Worm (Caenorhabditis elegans) whole organism, young adult: ENCODE data around the gene nra-1.

ENCODE experiments used
- B0019.2 ChIP-seq: fragments of 200-800 bp; sonication (Bioruptor generic); conservative IDR thresholded peaks from 2 replicates; pipeline ENCODE4 v1.3.6; 2022; ENCODE audit warnings: missing genetic modification reagents, missing genetic modification characterization, missing compliant biosample characterization
- B0336.3 ChIP-seq: fragments of 200-800 bp; sonication (Bioruptor generic); IDR thresholded peaks from 2 replicates; pipeline ENCODE4 v1.3.6; 2022; ENCODE audit warnings: missing genetic modification characterization, missing compliant biosample characterization
- C06A6.2 ChIP-seq: fragments of 200-800 bp; sonication (Bioruptor generic); conservative IDR thresholded peaks from 2 replicates; pipeline ENCODE4 v1.3.6; 2022; ENCODE audit warnings: missing genetic modification characterization, missing compliant biosample characterization
- D2030.7 ChIP-seq: fragments of 200-800 bp; sonication (Bioruptor generic); IDR thresholded peaks from 2 replicates; pipeline ENCODE4 v1.3.6; 2022; ENCODE audit warnings: missing genetic modification reagents, missing genetic modification characterization, missing compliant biosample characterization
- F39B2.1 ChIP-seq: fragments of 200-800 bp; sonication (Bioruptor generic); IDR thresholded peaks from 2 replicates; pipeline ENCODE4 v1.3.6; 2022; ENCODE audit warnings: missing genetic modification reagents, missing genetic modification characterization, missing compliant biosample characterization
- F57A8.1 ChIP-seq: fragments of 200-800 bp; sonication (Bioruptor generic); optimal IDR thresholded peaks from 2 replicates; lab custom pipeline; 2018; ENCODE audit warnings: mild to moderate bottlenecking, missing genetic modification characterization, moderate library complexity, missing compliant biosample characterization
- F57C9.4 ChIP-seq: sonication (generic microtip); optimal IDR thresholded peaks from 2 replicates; lab custom pipeline; 2017; ENCODE audit warnings: mild to moderate bottlenecking, missing genetic modification characterization, missing compliant biosample characterization
- T07F8.4 ChIP-seq: sonication (generic microtip); optimal IDR thresholded peaks from 2 replicates; lab custom pipeline; 2016; ENCODE audit warnings: mild to moderate bottlenecking, missing genetic modification characterization, moderate library complexity, missing compliant biosample characterization
- Y53G8AR.9 ChIP-seq: fragments of 200-800 bp; sonication (Bioruptor generic); conservative IDR thresholded peaks from 2 replicates; pipeline ENCODE4 v1.3.6; 2022; ENCODE audit warnings: missing genetic modification reagents, missing genetic modification characterization, missing compliant biosample characterization
- Y95B8A.8 ChIP-seq: fragments of 200-800 bp; sonication (Bioruptor generic); IDR thresholded peaks from 2 replicates; pipeline ENCODE4 v1.3.6; 2022; ENCODE audit warnings: missing genetic modification reagents, missing genetic modification characterization, missing compliant biosample characterization
- akir-1 ChIP-seq: fragments of 200-800 bp; sonication (Bioruptor generic); optimal IDR thresholded peaks from 2 replicates; lab custom pipeline; 2018; ENCODE audit warnings: mild to moderate bottlenecking, missing genetic modification characterization, moderate library complexity, missing compliant biosample characterization
- ama-1 ChIP-seq, 3 experiments: fragments of 150-350 bp in 1 of 3; sonication (generic microtip) in 2 of 3; optimal IDR thresholded peaks; 2 replicates each; lab custom pipeline; 2014 to 2018; ENCODE audit warnings: missing biosample characterization in 2 of 3, missing genetic modification characterization in 2 of 3, missing genetic modification reagents in 2 of 3
- aptf-2 ChIP-seq: fragments of 200-800 bp; sonication (Bioruptor generic); conservative IDR thresholded peaks from 2 replicates; pipeline ENCODE4 v1.3.6; 2022; ENCODE audit warnings: missing genetic modification reagents, missing genetic modification characterization, missing compliant biosample characterization
- aptf-3 ChIP-seq: fragments of 200-800 bp; sonication (Bioruptor generic); IDR thresholded peaks from 2 replicates; pipeline ENCODE4 v1.3.6; 2022; ENCODE audit warnings: missing genetic modification characterization, missing compliant biosample characterization
- athp-1 ChIP-seq: sonication (generic microtip); optimal IDR thresholded peaks from 2 replicates; lab custom pipeline; 2017; ENCODE audit warnings: mild to moderate bottlenecking, missing genetic modification characterization, missing compliant biosample characterization
- attf-3 ChIP-seq: fragments of 200-800 bp; sonication (Bioruptor generic); conservative IDR thresholded peaks from 2 replicates; pipeline ENCODE4 v1.3.6; 2022; ENCODE audit warnings: missing genetic modification reagents, missing genetic modification characterization, missing compliant biosample characterization
- attf-6 ChIP-seq: fragments of 200-800 bp; sonication (Bioruptor generic); IDR thresholded peaks from 2 replicates; pipeline ENCODE4 v1.3.6; 2022; ENCODE audit warnings: missing genetic modification reagents, missing genetic modification characterization, missing compliant biosample characterization
- bed-1 ChIP-seq: fragments of 200-800 bp; sonication (Bioruptor generic); IDR thresholded peaks from 2 replicates; pipeline ENCODE4 v1.3.6; 2022; ENCODE audit warnings: missing genetic modification reagents, missing genetic modification characterization, missing compliant biosample characterization
- cebp-2 ChIP-seq: fragments of 200-800 bp; sonication (Bioruptor generic); IDR thresholded peaks from 2 replicates; pipeline ENCODE4 v1.3.6; 2022; ENCODE audit warnings: missing genetic modification characterization, missing compliant biosample characterization
- die-1 ChIP-seq: sonication (generic microtip); optimal IDR thresholded peaks from 2 replicates; lab custom pipeline; 2016; ENCODE audit warnings: missing genotype, mild to moderate bottlenecking, missing genetic modification characterization, missing compliant biosample characterization
- dox-1 ChIP-seq: fragments of 200-800 bp; sonication (Bioruptor generic); IDR thresholded peaks from 2 replicates; pipeline ENCODE4 v1.3.6; 2022; ENCODE audit warnings: missing genetic modification reagents, missing genetic modification characterization, missing compliant biosample characterization
- dpl-1 ChIP-seq: fragments of 150-350 bp; optimal IDR thresholded peaks from 2 replicates; lab custom pipeline; 2014; ENCODE audit warnings: missing biosample characterization, missing genetic modification reagents, missing genetic modification characterization
- egl-44 ChIP-seq: fragments of 200-800 bp; sonication (Bioruptor generic); IDR thresholded peaks from 2 replicates; pipeline ENCODE4 v1.3.6; 2022; ENCODE audit warnings: missing genetic modification reagents, missing genetic modification characterization, missing compliant biosample characterization
- ekl-4 ChIP-seq: fragments of 200-800 bp; sonication (Bioruptor generic); IDR thresholded peaks from 2 replicates; pipeline ENCODE4 v1.3.6; 2022; ENCODE audit warnings: missing genetic modification reagents, missing genetic modification characterization, missing compliant biosample characterization
- fkh-3 ChIP-seq: sonication (generic microtip); optimal IDR thresholded peaks from 2 replicates; lab custom pipeline; 2016; ENCODE audit warnings: mild to moderate bottlenecking, missing genetic modification characterization, missing compliant biosample characterization
- gei-17 ChIP-seq: fragments of 200-800 bp; sonication (Bioruptor generic); optimal IDR thresholded peaks from 2 replicates; lab custom pipeline; 2018; ENCODE audit warnings: mild to moderate bottlenecking, missing genetic modification characterization, missing compliant biosample characterization
- hlh-26 ChIP-seq: fragments of 200-800 bp; sonication (Bioruptor generic); conservative IDR thresholded peaks from 2 replicates; pipeline ENCODE4 v1.3.6; 2022; ENCODE audit warnings: missing genetic modification reagents, missing genetic modification characterization, missing compliant biosample characterization
- hrde-1 ChIP-seq: sonication (generic microtip); optimal IDR thresholded peaks from 2 replicates; lab custom pipeline; 2016; ENCODE audit warnings: missing genetic modification characterization, mild to moderate bottlenecking, missing compliant biosample characterization, moderate library complexity, missing genotype, missing genetic modification reagents, borderline replicate concordance
- lsl-1 ChIP-seq: fragments of 200-800 bp; sonication (Bioruptor generic); optimal IDR thresholded peaks from 2 replicates; lab custom pipeline; 2018; ENCODE audit warnings: mild to moderate bottlenecking, missing genetic modification characterization, moderate library complexity, missing compliant biosample characterization
- madf-10 ChIP-seq: sonication (generic microtip); optimal IDR thresholded peaks from 2 replicates; lab custom pipeline; 2016; ENCODE audit warnings: mild to moderate bottlenecking, missing genetic modification characterization, missing compliant biosample characterization
- madf-3 ChIP-seq: fragments of 200-800 bp; sonication (Bioruptor generic); IDR thresholded peaks from 2 replicates; pipeline ENCODE4 v1.3.6; 2022; ENCODE audit warnings: missing genetic modification reagents, missing genetic modification characterization, missing compliant biosample characterization
- madf-6 ChIP-seq: fragments of 200-800 bp; sonication (Bioruptor generic); IDR thresholded peaks from 2 replicates; pipeline ENCODE4 v1.3.6; 2022; ENCODE audit warnings: missing genetic modification reagents, missing genetic modification characterization, missing compliant biosample characterization
- mcd-1 ChIP-seq: fragments of 200-800 bp; sonication (Bioruptor generic); IDR thresholded peaks from 2 replicates; pipeline ENCODE4 v1.3.6; 2022; ENCODE audit warnings: missing genetic modification reagents, missing genetic modification characterization, missing compliant biosample characterization
- nfya-1 ChIP-seq: sonication (generic microtip); optimal IDR thresholded peaks from 2 replicates; lab custom pipeline; 2017; ENCODE audit warnings: antibody characterized with exemption, missing compliant biosample characterization, missing genetic modification characterization, borderline replicate concordance; ENCODE audit not compliant: insufficient read depth
- nfya-2 ChIP-seq: fragments of 200-800 bp; sonication (Bioruptor generic); IDR thresholded peaks from 2 replicates; pipeline ENCODE4 v1.3.6; 2022; ENCODE audit warnings: missing genetic modification reagents, missing genetic modification characterization, missing compliant biosample characterization
- nfyb-1 ChIP-seq: fragments of 200-800 bp; sonication (Bioruptor generic); IDR thresholded peaks from 2 replicates; pipeline ENCODE4 v1.3.6; 2022; ENCODE audit warnings: missing genetic modification reagents, missing genetic modification characterization, missing compliant biosample characterization
- nhr-27 ChIP-seq: fragments of 200-800 bp; sonication (Bioruptor generic); optimal IDR thresholded peaks from 2 replicates; lab custom pipeline; 2018; ENCODE audit warnings: mild to moderate bottlenecking, missing genetic modification characterization, moderate library complexity, missing compliant biosample characterization
- rcor-1 ChIP-seq: fragments of 200-800 bp; sonication (Bioruptor generic); IDR thresholded peaks from 2 replicates; pipeline ENCODE4 v1.3.6; 2022; ENCODE audit warnings: missing genetic modification reagents, missing genetic modification characterization, missing compliant biosample characterization
- repo-1 ChIP-seq: sonication (generic microtip); optimal IDR thresholded peaks from 2 replicates; lab custom pipeline; 2017; ENCODE audit warnings: mild to moderate bottlenecking, missing genetic modification characterization, missing compliant biosample characterization
- sdz-38 ChIP-seq: sonication (generic microtip); optimal IDR thresholded peaks from 2 replicates; lab custom pipeline; 2016; ENCODE audit warnings: missing genotype, missing genetic modification characterization, missing compliant biosample characterization
- sea-2 ChIP-seq: fragments of 200-800 bp; sonication (Bioruptor generic); IDR thresholded peaks from 2 replicates; pipeline ENCODE4 v1.3.6; 2022; ENCODE audit warnings: missing genetic modification characterization, missing compliant biosample characterization
- snpc-4 ChIP-seq, 5 experiments: fragments of 150-350 bp in 1 of 5; sonication (generic microtip) in 4 of 5; optimal IDR thresholded peaks; 2 replicates each; lab custom pipeline; 2014 to 2018; ENCODE audit warnings: missing genetic modification characterization in 5 of 5, missing biosample characterization in 3 of 5, antibody characterized with exemption in 2 of 5, mild to moderate bottlenecking in 2 of 5, missing compliant biosample characterization in 2 of 5, missing genotype in 2 of 5, moderate library complexity in 2 of 5, missing genetic modification reagents in 1 of 5
- tlf-1 ChIP-seq: fragments of 200-800 bp; sonication (Bioruptor generic); optimal IDR thresholded peaks from 2 replicates; lab custom pipeline; 2018; ENCODE audit warnings: mild to moderate bottlenecking, missing genetic modification characterization, missing compliant biosample characterization
- unc-62 ChIP-seq: fragments of 150-350 bp; optimal IDR thresholded peaks from 2 replicates; lab custom pipeline; 2014; ENCODE audit warnings: missing biosample characterization, missing genetic modification reagents, missing genetic modification characterization
- zim-3 ChIP-seq: sonication (generic microtip); optimal IDR thresholded peaks from 2 replicates; lab custom pipeline; 2017; ENCODE audit warnings: mild to moderate bottlenecking, missing genetic modification characterization, moderate library complexity, missing compliant biosample characterization
- ztf-28 ChIP-seq: fragments of 200-800 bp; sonication (Bioruptor generic); IDR thresholded peaks from 2 replicates; pipeline ENCODE4 v1.3.6; 2022; ENCODE audit warnings: missing genetic modification reagents, missing genetic modification characterization, missing compliant biosample characterization

nra-1 gene

DNA sequence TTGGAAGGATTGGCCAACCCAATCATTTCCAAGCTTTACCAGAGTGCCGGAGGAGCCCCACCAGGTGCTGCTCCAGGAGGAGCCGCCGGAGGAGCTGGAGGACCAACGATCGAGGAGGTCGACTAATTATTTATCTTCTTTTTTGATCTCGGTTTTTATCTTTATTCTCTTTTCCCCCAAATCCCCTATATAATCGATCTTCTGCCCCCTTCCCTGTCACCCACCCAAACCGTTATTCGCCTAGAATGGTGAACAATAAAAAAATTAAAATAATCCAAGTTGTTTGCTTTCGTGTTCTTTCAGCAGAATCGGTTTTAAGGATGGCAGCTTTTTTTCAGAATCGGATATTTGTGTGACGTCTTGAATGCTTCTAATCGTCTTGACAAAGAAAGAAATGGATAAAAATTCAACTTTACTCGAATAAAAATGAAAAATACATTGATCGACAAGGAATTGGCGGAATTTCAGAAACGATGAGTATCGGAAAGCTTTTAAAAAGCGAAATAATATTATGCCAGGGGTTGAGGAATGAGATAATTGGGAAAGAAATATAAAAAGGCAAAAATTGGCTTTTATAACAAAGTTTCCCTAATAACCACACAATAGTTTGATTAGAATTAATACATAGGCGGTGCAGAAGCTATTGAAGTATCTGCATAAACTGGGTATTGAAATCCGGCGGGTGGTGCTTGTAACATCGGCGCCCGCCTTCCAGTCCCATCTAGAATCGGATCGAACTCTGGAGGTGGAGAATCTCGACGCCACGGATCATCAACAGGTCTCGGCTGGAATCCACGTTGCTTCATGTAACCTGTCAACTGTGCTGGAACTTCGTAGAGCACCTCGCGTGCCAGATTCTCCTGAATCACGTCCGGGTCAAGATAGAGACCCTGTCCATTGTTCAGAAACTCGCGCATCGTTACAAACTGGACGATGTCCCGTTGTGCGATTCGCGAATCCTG is 2.7 kb downstream of the nra-1 start (continued):
- TF ChIP-seq egl-44: peak; percentile 56; the same call in 1 of the 2 replicates
- TF ChIP-seq lsl-1 (GFP tag; lab: Kevin White, UChicago): peak; percentile 65
- no peak for TF ChIP-seq aptf-2 (GFP tag; lab: Robert Waterston, UW)
- TF ChIP-seq sea-2 (GFP tag; lab: Robert Waterston, UW): no peak
- peak; percentile 87 for TF ChIP-seq F39B2.1
- TF ChIP-seq gei-17: peak; percentile 81
- peak; percentile 96 for TF ChIP-seq athp-1 (tag; lab: Kevin White, UChicago)
- TF ChIP-seq B0019.2: peak; percentile 27; the same call in 1 of the 2 replicates
- peak; percentile 73 for TF ChIP-seq nhr-27 (tag; lab: Kevin White, UChicago)
- no peak for TF ChIP-seq cebp-2
- TF ChIP-seq nfya-1 (tag; lab: Kevin White, UChicago): no peak
- TF ChIP-seq nfya-2 (GFP tag; lab: Robert Waterston, UW): 0 out of 2 replicates have a peak, but pooled peaks have one; percentile 64
- TF ChIP-seq hlh-26 (GFP tag; lab: Robert Waterston, UW): no peak
- peak; percentile 96 for TF ChIP-seq tlf-1 (GFP tag; lab: Kevin White, UChicago)
- TF ChIP-seq fkh-3 (tag; lab: Kevin White, UChicago): peak; percentile 33
- TF ChIP-seq attf-6 (GFP tag; lab: Robert Waterston, UW): peak; percentile 97
- TF ChIP-seq akir-1: no peak
- 0 out of 2 replicates have a peak, but pooled peaks have one; percentile 78 for TF ChIP-seq Y95B8A.8 (GFP tag; lab: Robert Waterston, UW)
- TF ChIP-seq snpc-4 (GFP tag; optimal IDR thresholded peaks at IDR 0.05; lab: Kevin White, UChicago): peak; percentile 69
- TF ChIP-seq snpc-4 (tag; optimal IDR thresholded peaks at IDR 0.05; lab: Kevin White, UChicago): peak; percentile 69 to 93 (median 79)
- no peak for TF ChIP-seq sdz-38
- TF ChIP-seq die-1 (tag; lab: Kevin White, UChicago): peak; percentile 58
- TF ChIP-seq T07F8.4 (tag; lab: Kevin White, UChicago): peak; percentile 71
- TF ChIP-seq madf-10: peak; percentile 61
- TF ChIP-seq dpl-1: no peak
- TF ChIP-seq D2030.7 (GFP tag; lab: Robert Waterston, UW): peak; percentile 82; the same call in 1 of the 2 replicates
- peak; percentile 84 for TF ChIP-seq rcor-1
- no peak for TF ChIP-seq attf-3
- peak; percentile 60 for TF ChIP-seq hrde-1
- TF ChIP-seq repo-1 (tag; lab: Kevin White, UChicago): peak; percentile 97
- TF ChIP-seq B0336.3: peak; percentile 96
- TF ChIP-seq ztf-28 (GFP tag; lab: Robert Waterston, UW): no peak
- no peak for TF ChIP-seq unc-62 (GFP tag; lab: Kevin White, UChicago)
- peak; percentile 88 for TF ChIP-seq zim-3 (tag; lab: Kevin White, UChicago)
- peak; percentile 97 for TF ChIP-seq Y53G8AR.9 (GFP tag; lab: Robert Waterston, UW)
- TF ChIP-seq bed-1 (GFP tag; lab: Robert Waterston, UW): peak; percentile 90; the same call in 1 of the 2 replicates

- TF ChIP-seq B0019.2 (no peak), madf-3 (GFP tag; lab: Robert Waterston, UW) (peak; percentile 2; the same call in 1 of the 2 replicates), mcd-1 (0 out of 2 replicates have a peak, but pooled peaks have one; percentile 3), dox-1 (GFP tag; lab: Robert Waterston, UW) (peak; percentile 2; the same call in 1 of the 2 replicates), madf-6 (GFP tag; lab: Robert Waterston, UW) (no peak), ama-1 (optimal IDR thresholded peaks at IDR 0.05; lab: Kevin White, UChicago) (peak; percentile 81), ama-1 (GFP tag; optimal IDR thresholded peaks at IDR 0.05; lab: Kevin White, UChicago) (no peak), F57A8.1 (GFP tag; lab: Kevin White, UChicago) (peak; percentile 10), C06A6.2 (no peak), nfyb-1 (GFP tag; lab: Robert Waterston, UW) (peak; percentile 2; the same call in 1 of the 2 replicates), aptf-3 (0 out of 2 replicates have a peak, but pooled peaks have one; percentile 1), gei-17 (no peak), Y95B8A.8 (GFP tag; lab: Robert Waterston, UW) (no peak), ekl-4 (GFP tag; lab: Robert Waterston, UW) (0 out of 2 replicates have a peak, but pooled peaks have one; percentile 6), F57C9.4 (tag; lab: Kevin White, UChicago) (no peak)
These were observed 3.5 kb downstream of the nra-1 start for ce11 chrIV:17280441-17280939.
